Fruit fly (Drosophila melanogaster) whole organism, pupa: Measurements from ENCODE around the gene MICAL-like.
A peak's percentile ranks its signal among the peaks of the same experiment; 100 is the strongest.

Experiments
- CG14655 ChIP-seq: fragments of 200-800 bp; sonication (Bioruptor generic); optimal IDR thresholded peaks from 3 replicates; lab custom pipeline; 2017; ENCODE audit warnings: mild to moderate bottlenecking, missing biosample characterization, missing genetic modification reagents, missing genetic modification characterization
- CG15710 ChIP-seq: fragments of 200-800 bp; sonication (Bioruptor generic); optimal IDR thresholded peaks from 2 replicates; lab custom pipeline; 2018; ENCODE audit warnings: missing biosample characterization, mild to moderate bottlenecking, missing genetic modification characterization, moderate library complexity
- CG8159 ChIP-seq: fragments of 200-800 bp; sonication (Bioruptor generic); optimal IDR thresholded peaks from 3 replicates; lab custom pipeline; 2018; ENCODE audit warnings: missing biosample characterization, mild to moderate bottlenecking, missing genetic modification characterization, moderate library complexity
- CG9948 ChIP-seq: fragments of 200-800 bp; sonication (Bioruptor generic); optimal IDR thresholded peaks from 2 replicates; lab custom pipeline; 2018; ENCODE audit warnings: missing biosample characterization, mild to moderate bottlenecking, missing genetic modification characterization, moderate library complexity
- EcR ChIP-seq: fragments of 200-800 bp; sonication (Bioruptor generic); optimal IDR thresholded peaks from 3 replicates; lab custom pipeline; 2019; ENCODE audit warnings: missing biosample characterization, missing genetic modification characterization, mild to moderate bottlenecking, moderate library complexity, missing genetic modification reagents
- Ets98B ChIP-seq: fragments of 200-800 bp; sonication (Bioruptor generic); IDR thresholded peaks from 2 replicates; pipeline ENCODE4 v1.3.6; 2022; ENCODE audit warnings: missing biosample characterization, missing genetic modification characterization
- fd96Ca ChIP-seq: fragments of 200-800 bp; sonication (Bioruptor generic); IDR thresholded peaks from 3 replicates; pipeline ENCODE4 v1.3.6; 2022; ENCODE audit warnings: missing biosample characterization, missing genetic modification characterization
- gl ChIP-seq: fragments of 200-800 bp; sonication (Bioruptor generic); optimal IDR thresholded peaks from 2 replicates; lab custom pipeline; 2018; ENCODE audit warnings: missing biosample characterization, mild to moderate bottlenecking, missing genetic modification characterization

- no peak for TF ChIP-seq CG8159 (tag; lab: Kevin White, UChicago)
- TF ChIP-seq CG15710: no peak
- TF ChIP-seq CG9948 (tag; lab: Kevin White, UChicago): no peak
- TF ChIP-seq fd96Ca (GFP tag; lab: Robert Waterston, UW): no peak
- TF ChIP-seq Ets98B (GFP tag; lab: Robert Waterston, UW): peak; percentile 57
- TF ChIP-seq gl: no peak
- TF ChIP-seq EcR (GFP tag; lab: Kevin White, UChicago): no peak
- no peak for TF ChIP-seq CG14655 (GFP tag; lab: Kevin White, UChicago)
These were observed 8.6 kb downstream of the MICAL-like start, which contains the start of gene CG11263 for dm6 chr3L:13006490-13006889.
